Fruit fly (Drosophila melanogaster): ENCODE measurements around the gene CG14187.

Gene CG14187

dm6 chr3L:20085035-20085434 is 27.6 kb downstream of the CG14187 start:
- no peak for TF ChIP-seq CG17801 (GFP tag; optimal IDR thresholded peaks at IDR 0.05; ENCODE audit: partially characterized antibody)

- TF ChIP-seq CG17801 (GFP tag; optimal IDR thresholded peaks at IDR 0.05; ENCODE audit: partially characterized antibody) = no peak
Observed at dm6 chr3L:20062546-20062945, 50.1 kb downstream of the CG14187 start.
